Worm (Caenorhabditis elegans) whole organism, L1 larva: ENCODE data around the gene srd-38.

Experiments
- C04F5.9 ChIP-seq: sonication (generic microtip); optimal IDR thresholded peaks from 2 replicates; lab custom pipeline; 2016; ENCODE audit warnings: missing genetic modification characterization, missing compliant biosample characterization
- C16A3.4 ChIP-seq: fragments of 150-350 bp; optimal IDR thresholded peaks from 2 replicates; lab custom pipeline; 2014; ENCODE audit warnings: missing biosample characterization, missing genetic modification characterization
- C34B4.2 ChIP-seq: sonication (generic microtip); optimal IDR thresholded peaks from 2 replicates; lab custom pipeline; 2017; ENCODE audit warnings: mild to moderate bottlenecking, missing genetic modification characterization, missing compliant biosample characterization
- Y116A8C.19 ChIP-seq: sonication (generic microtip); optimal IDR thresholded peaks from 2 replicates; lab custom pipeline; 2016; ENCODE audit warnings: missing compliant biosample characterization, missing genetic modification characterization, borderline replicate concordance
- alr-1 ChIP-seq: fragments of 200-800 bp; sonication (Bioruptor generic); optimal IDR thresholded peaks from 2 replicates; lab custom pipeline; 2018; ENCODE audit warnings: borderline replicate concordance, mild to moderate bottlenecking, missing genetic modification characterization, missing compliant biosample characterization
- aly-2 ChIP-seq: fragments of 150-350 bp; optimal IDR thresholded peaks from 2 replicates; lab custom pipeline; 2014; ENCODE audit warnings: missing biosample characterization, missing genetic modification characterization
- ceh-63 ChIP-seq: fragments of 200-800 bp; sonication (Bioruptor generic); optimal IDR thresholded peaks from 2 replicates; lab custom pipeline; 2018; ENCODE audit warnings: mild to moderate bottlenecking, missing genetic modification characterization, missing compliant biosample characterization
- ceh-8 ChIP-seq: fragments of 200-800 bp; sonication (Bioruptor generic); optimal IDR thresholded peaks from 2 replicates; lab custom pipeline; 2018; ENCODE audit warnings: mild to moderate bottlenecking, missing genetic modification characterization, moderate library complexity, missing compliant biosample characterization
- ceh-82 ChIP-seq, 3 experiments: fragments of 150-350 bp in 1 of 3; sonication (generic microtip) in 2 of 3; optimal IDR thresholded peaks; 2 replicates each; lab custom pipeline; 2014 to 2017; ENCODE audit warnings: missing biosample characterization in 3 of 3, missing genetic modification characterization in 3 of 3
- ceh-88 ChIP-seq: fragments of 200-800 bp; sonication (Bioruptor generic); IDR thresholded peaks from 2 replicates; pipeline ENCODE4 v1.3.6; 2022; ENCODE audit warnings: missing genetic modification characterization, missing compliant biosample characterization
- ceh-90 ChIP-seq: sonication (generic microtip); optimal IDR thresholded peaks from 2 replicates; lab custom pipeline; 2016; ENCODE audit warnings: missing genetic modification characterization, missing compliant biosample characterization
- ces-1 ChIP-seq: fragments of 150-350 bp; optimal IDR thresholded peaks from 2 replicates; lab custom pipeline; 2014; ENCODE audit warnings: missing biosample characterization, missing genetic modification reagents, missing genetic modification characterization
- egl-27 ChIP-seq, 2 experiments: fragments of 150-350 bp in 1 of 2; sonication (generic microtip); optimal IDR thresholded peaks; 3 replicates each; lab custom pipeline; 2017 to 2018; ENCODE audit warnings: missing biosample characterization in 2 of 2, missing genetic modification characterization in 2 of 2, missing genetic modification reagents in 2 of 2
- elt-2 ChIP-seq: sonication (generic microtip); optimal IDR thresholded peaks from 2 replicates; lab custom pipeline; 2016; ENCODE audit warnings: missing genetic modification characterization, mild to moderate bottlenecking, inconsistent platforms, missing compliant biosample characterization, missing genetic modification reagents
- elt-3 ChIP-seq, 6 experiments: fragments of 150-350 bp in 1 of 6; sonication (generic microtip); optimal IDR thresholded peaks; 2 replicates each; lab custom pipeline; 2017 to 2018; ENCODE audit warnings: missing biosample characterization in 6 of 6, missing genetic modification characterization in 6 of 6, inconsistent platforms in 1 of 6
- ets-5 ChIP-seq: fragments of 200-800 bp; sonication (Bioruptor generic); IDR thresholded peaks from 2 replicates; pipeline ENCODE4 v1.3.6; 2022; ENCODE audit warnings: missing genetic modification characterization, missing compliant biosample characterization
- fkh-4 ChIP-seq: sonication (generic microtip); optimal IDR thresholded peaks from 2 replicates; lab custom pipeline; 2016; ENCODE audit warnings: missing compliant biosample characterization, missing genetic modification characterization, borderline replicate concordance
- fkh-8 ChIP-seq: sonication (generic microtip); optimal IDR thresholded peaks from 2 replicates; lab custom pipeline; 2016; ENCODE audit warnings: mild to moderate bottlenecking, missing genetic modification characterization, missing compliant biosample characterization
- fos-1 ChIP-seq: fragments of 150-350 bp; optimal IDR thresholded peaks from 2 replicates; lab custom pipeline; 2014; ENCODE audit warnings: missing biosample characterization, missing genetic modification characterization
- hlh-17 ChIP-seq: fragments of 200-800 bp; sonication (Bioruptor generic); optimal IDR thresholded peaks from 2 replicates; lab custom pipeline; 2018; ENCODE audit warnings: missing genetic modification characterization, mild to moderate bottlenecking, missing compliant biosample characterization, moderate library complexity, borderline replicate concordance
- hpl-2 ChIP-seq: fragments of 150-350 bp; optimal IDR thresholded peaks from 2 replicates; lab custom pipeline; 2014; ENCODE audit warnings: missing biosample characterization, missing genetic modification reagents, missing genetic modification characterization
- jun-1 ChIP-seq: fragments of 150-350 bp; optimal IDR thresholded peaks from 2 replicates; lab custom pipeline; 2014; ENCODE audit warnings: missing biosample characterization, missing genetic modification reagents, missing genetic modification characterization
- lin-13 ChIP-seq: fragments of 150-350 bp; optimal IDR thresholded peaks from 2 replicates; lab custom pipeline; 2014; ENCODE audit warnings: missing biosample characterization, missing genetic modification reagents, missing genetic modification characterization
- lin-14 ChIP-seq: fragments of 200-800 bp; sonication (Bioruptor generic); optimal IDR thresholded peaks from 2 replicates; lab custom pipeline; 2018; ENCODE audit warnings: mild to moderate bottlenecking, missing genetic modification characterization, moderate library complexity, missing compliant biosample characterization
- lin-15B ChIP-seq: fragments of 150-350 bp; sonication (generic microtip); optimal IDR thresholded peaks from 3 replicates; lab custom pipeline; 2014; ENCODE audit warnings: missing biosample characterization, missing genetic modification characterization
- lin-35 ChIP-seq, 2 experiments: fragments of 150-350 bp; optimal IDR thresholded peaks; 2 replicates each; lab custom pipeline; 2014; ENCODE audit warnings: missing biosample characterization in 2 of 2, missing genetic modification characterization in 2 of 2, missing genetic modification reagents in 2 of 2
- lsy-2 ChIP-seq, 2 experiments: fragments of 150-350 bp; optimal IDR thresholded peaks; 2 replicates each; lab custom pipeline; 2014; ENCODE audit warnings: missing biosample characterization in 2 of 2, missing genetic modification characterization in 2 of 2
- mdl-1 ChIP-seq, 2 experiments: fragments of 150-350 bp; optimal IDR thresholded peaks; 2 replicates each; lab custom pipeline; 2014 to 2017; ENCODE audit warnings: missing biosample characterization in 2 of 2, missing genetic modification characterization in 2 of 2, inconsistent platforms in 1 of 2
- mep-1 ChIP-seq: fragments of 150-350 bp; optimal IDR thresholded peaks from 2 replicates; lab custom pipeline; 2014; ENCODE audit warnings: missing biosample characterization, missing genetic modification characterization
- nhr-12 ChIP-seq: sonication (generic microtip); optimal IDR thresholded peaks from 2 replicates; lab custom pipeline; 2017; ENCODE audit warnings: missing biosample characterization, missing genetic modification characterization
- nhr-19 ChIP-seq: fragments of 200-800 bp; sonication (Bioruptor generic); conservative IDR thresholded peaks from 2 replicates; pipeline ENCODE4 v1.3.6; 2022; ENCODE audit warnings: missing genetic modification characterization, missing compliant biosample characterization
- nhr-237 ChIP-seq: fragments of 150-350 bp; optimal IDR thresholded peaks from 2 replicates; lab custom pipeline; 2014; ENCODE audit warnings: missing biosample characterization, missing genetic modification characterization
- nhr-28 ChIP-seq: fragments of 150-350 bp; optimal IDR thresholded peaks from 2 replicates; lab custom pipeline; 2014; ENCODE audit warnings: missing biosample characterization, missing genetic modification characterization
- nhr-47 ChIP-seq: sonication (generic microtip); optimal IDR thresholded peaks from 2 replicates; lab custom pipeline; 2016; ENCODE audit warnings: mild to moderate bottlenecking, missing genetic modification characterization, moderate library complexity, missing compliant biosample characterization
- nhr-84 ChIP-seq: sonication (generic microtip); optimal IDR thresholded peaks from 2 replicates; lab custom pipeline; 2017; ENCODE audit warnings: missing biosample characterization, missing genetic modification characterization
- nhr-90 ChIP-seq: sonication (generic microtip); optimal IDR thresholded peaks from 2 replicates; lab custom pipeline; 2016; ENCODE audit warnings: mild to moderate bottlenecking, missing genetic modification characterization, missing compliant biosample characterization; ENCODE audit not compliant: poor library complexity
- pag-3 ChIP-seq: sonication (generic microtip); optimal IDR thresholded peaks from 2 replicates; lab custom pipeline; 2017; ENCODE audit warnings: missing genetic modification characterization, mild to moderate bottlenecking, missing compliant biosample characterization, antibody characterized with exemption, borderline replicate concordance; ENCODE audit not compliant: insufficient read depth
- pqm-1 ChIP-seq: sonication (generic microtip); optimal IDR thresholded peaks from 3 replicates; lab custom pipeline; 2017; ENCODE audit warnings: missing biosample characterization, missing genetic modification characterization
- skn-1 ChIP-seq: fragments of 150-350 bp; optimal IDR thresholded peaks from 2 replicates; lab custom pipeline; 2014; ENCODE audit warnings: missing biosample characterization, missing genetic modification characterization
- snu-23 ChIP-seq: sonication (generic microtip); optimal IDR thresholded peaks from 2 replicates; lab custom pipeline; 2016; ENCODE audit warnings: missing genetic modification characterization, missing compliant biosample characterization
- sox-4 ChIP-seq: sonication (generic microtip); optimal IDR thresholded peaks from 2 replicates; lab custom pipeline; 2016; ENCODE audit warnings: missing genetic modification characterization, missing compliant biosample characterization
- sptf-1 ChIP-seq: fragments of 150-350 bp; optimal IDR thresholded peaks from 2 replicates; lab custom pipeline; 2014; ENCODE audit warnings: missing biosample characterization, missing genetic modification characterization
- sup-37 ChIP-seq: fragments of 200-800 bp; sonication (Bioruptor generic); optimal IDR thresholded peaks from 2 replicates; lab custom pipeline; 2018; ENCODE audit warnings: mild to moderate bottlenecking, missing genetic modification characterization, missing compliant biosample characterization
- tbx-2 ChIP-seq: sonication (generic microtip); optimal IDR thresholded peaks from 2 replicates; lab custom pipeline; 2016; ENCODE audit warnings: missing genetic modification characterization, missing compliant biosample characterization
- tlp-1 ChIP-seq: fragments of 150-350 bp; optimal IDR thresholded peaks from 2 replicates; lab custom pipeline; 2014; ENCODE audit warnings: missing biosample characterization, missing genetic modification characterization
- unc-62 ChIP-seq: fragments of 150-350 bp; optimal IDR thresholded peaks from 2 replicates; lab custom pipeline; 2014; ENCODE audit warnings: missing biosample characterization, missing genetic modification reagents, missing genetic modification characterization
- unc-86 ChIP-seq: sonication (generic microtip); optimal IDR thresholded peaks from 2 replicates; lab custom pipeline; 2016; ENCODE audit warnings: missing genetic modification characterization, missing compliant biosample characterization
- vab-15 ChIP-seq: sonication (generic microtip); optimal IDR thresholded peaks from 2 replicates; lab custom pipeline; 2017; ENCODE audit warnings: missing genotype, mild to moderate bottlenecking, missing genetic modification characterization, missing compliant biosample characterization
- zag-1 ChIP-seq: fragments of 150-350 bp; optimal IDR thresholded peaks from 2 replicates; lab custom pipeline; 2014; ENCODE audit warnings: missing biosample characterization, missing genetic modification characterization
- zip-4 ChIP-seq: fragments of 200-800 bp; sonication (Bioruptor generic); optimal IDR thresholded peaks from 2 replicates; lab custom pipeline; 2018; ENCODE audit warnings: mild to moderate bottlenecking, missing genetic modification characterization, moderate library complexity, missing compliant biosample characterization
- ztf-11 ChIP-seq, 2 experiments: sonication (generic microtip); optimal IDR thresholded peaks; 2 replicates each; lab custom pipeline; 2016 to 2017; ENCODE audit warnings: missing genetic modification characterization in 2 of 2, missing biosample characterization in 1 of 2, missing compliant biosample characterization in 1 of 2

The srd-38 gene

DNA sequence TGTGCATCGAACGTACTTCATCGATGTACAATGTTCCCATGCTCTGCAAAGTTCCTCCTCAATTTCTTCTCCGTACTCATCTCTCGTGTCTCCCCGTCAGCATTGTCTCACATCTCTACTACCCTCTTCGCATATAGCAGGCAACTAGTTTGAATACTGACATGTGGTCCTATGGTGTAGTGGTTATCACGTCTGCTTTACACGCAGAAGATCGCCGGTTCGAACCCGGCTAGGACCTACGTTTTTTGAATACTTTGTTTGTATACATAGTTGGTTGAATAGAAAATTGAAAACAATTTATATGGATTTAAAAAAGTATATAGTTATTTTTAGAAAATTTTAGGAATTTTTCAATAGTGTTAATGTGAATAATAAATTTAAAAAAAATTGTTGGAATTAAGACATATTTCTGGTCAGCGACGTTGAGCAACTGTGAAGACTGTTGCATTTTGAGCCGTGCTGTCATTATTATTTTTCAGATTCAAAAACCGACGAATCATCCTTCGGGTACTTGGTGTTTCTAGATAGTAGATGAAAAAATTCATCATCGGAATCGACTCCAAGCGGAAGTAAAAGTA lies 15.4 kb downstream of the srd-38 start (continued):
- TF ChIP-seq Y116A8C.19 (tag; lab: Kevin White, UChicago) (no peak), ceh-8 (GFP tag; lab: Kevin White, UChicago) (peak; percentile 76), jun-1 (tag; lab: Kevin White, UChicago) (peak; percentile 73), ceh-88 (GFP tag; lab: Robert Waterston, UW) (no peak; the same call in 1 of the 2 replicates), snu-23 (GFP tag; lab: Kevin White, UChicago) (peak; percentile 92), ceh-90 (no peak), zip-4 (GFP tag; lab: Kevin White, UChicago) (no peak), lin-35 (GFP tag; optimal IDR thresholded peaks at IDR 0.05; lab: Kevin White, UChicago) (peak; percentile 43 to 74), zag-1 (tag; lab: Kevin White, UChicago) (no peak), mep-1 (tag; lab: Kevin White, UChicago) (peak; percentile 91), mdl-1 (tag; optimal IDR thresholded peaks at IDR 0.05; lab: Kevin White, UChicago) (peak in 1 of 2 experiments; percentile 88), C34B4.2 (no peak), sox-4 (tag; lab: Kevin White, UChicago) (peak; percentile 60), lsy-2 (tag; optimal IDR thresholded peaks at IDR 0.05; lab: Kevin White, UChicago) (peak; percentile 65 to 79), nhr-84 (tag; lab: Kevin White, UChicago) (no peak), sup-37 (peak; percentile 7), nhr-237 (tag; lab: Kevin White, UChicago) (peak; percentile 4), hpl-2 (GFP tag; lab: Kevin White, UChicago) (peak; percentile 45), ces-1 (no peak), unc-62 (GFP tag; lab: Kevin White, UChicago) (no peak), skn-1 (tag; lab: Kevin White, UChicago) (peak; percentile 78), pqm-1 (tag; lab: Kevin White, UChicago) (no peak), hlh-17 (GFP tag; lab: Kevin White, UChicago) (no peak), nhr-12 (tag; lab: Kevin White, UChicago) (no peak), fos-1 (peak; percentile 71), nhr-47 (tag; lab: Kevin White, UChicago) (peak; percentile 87), lin-14 (GFP tag; lab: Kevin White, UChicago) (peak; percentile 88), ceh-82 (tag; optimal IDR thresholded peaks at IDR 0.05; lab: Kevin White, UChicago) (peak; percentile 11 to 73 (median 65)), ztf-11 (tag; optimal IDR thresholded peaks at IDR 0.05; lab: Kevin White, UChicago) (peak in 1 of 2 experiments; percentile 63), egl-27 (tag; optimal IDR thresholded peaks at IDR 0.05; lab: Kevin White, UChicago) (peak in 1 of 2 experiments; percentile 59), tlp-1 (tag; lab: Kevin White, UChicago) (no peak), lin-13 (GFP tag; lab: Kevin White, UChicago) (peak; percentile 66), unc-86 (peak; percentile 58), fkh-4 (tag; lab: Kevin White, UChicago) (no peak), aly-2 (peak; percentile 50), elt-3 (tag; optimal IDR thresholded peaks at IDR 0.05; lab: Kevin White, UChicago) (peak in 2 of 6 experiments; percentile 60 to 88), fkh-8 (tag; lab: Kevin White, UChicago) (peak; percentile 80), ceh-63 (GFP tag; lab: Kevin White, UChicago) (no peak), nhr-19 (GFP tag; lab: Robert Waterston, UW) (peak; percentile 83), alr-1 (tag; lab: Kevin White, UChicago) (no peak), sptf-1 (no peak), pag-3 (no peak), lin-15B (tag; lab: Kevin White, UChicago) (peak; percentile 17), C04F5.9 (tag; lab: Kevin White, UChicago) (no peak), elt-2 (tag; lab: Kevin White, UChicago) (peak; percentile 31), nhr-90 (tag; lab: Kevin White, UChicago) (peak; percentile 83), tbx-2 (peak; percentile 72), ets-5 (GFP tag; lab: Robert Waterston, UW) (no peak), vab-15 (tag; lab: Kevin White, UChicago) (peak; percentile 11), C16A3.4 (tag; lab: Kevin White, UChicago) (peak; percentile 93), nhr-28 (tag; lab: Kevin White, UChicago) (no peak)
